Fruit fly (Drosophila melanogaster) whole organism, embryonic: Measurements from ENCODE around the gene CG1572.

Experiments used
- Abd-B ChIP-seq: fragments of 200-800 bp; sonication (Bioruptor generic); optimal IDR thresholded peaks from 2 replicates; lab custom pipeline; 2018; ENCODE audit warnings: missing biosample characterization, mild to moderate bottlenecking, missing genetic modification characterization, moderate library complexity
- Atf3 ChIP-seq: fragments of 200-800 bp; sonication (Bioruptor generic); optimal IDR thresholded peaks from 3 replicates; lab custom pipeline; 2016; ENCODE audit warnings: missing biosample characterization, missing genetic modification characterization
- Blimp-1 ChIP-seq: fragments of 200-800 bp; sonication (Bioruptor generic); optimal IDR thresholded peaks from 3 replicates; lab custom pipeline; 2018; ENCODE audit warnings: missing biosample characterization, missing genetic modification characterization, mild to moderate bottlenecking, moderate library complexity, missing genetic modification reagents
- CG10274 ChIP-seq: fragments of 200-800 bp; sonication (Bioruptor generic); optimal IDR thresholded peaks from 3 replicates; lab custom pipeline; 2017; ENCODE audit warnings: missing biosample characterization, mild to moderate bottlenecking, missing genetic modification characterization
- CG10959 ChIP-seq: fragments of 200-800 bp; sonication (Bioruptor generic); IDR thresholded peaks from 2 replicates; pipeline ENCODE4 v1.3.6; 2022; ENCODE audit warnings: missing biosample characterization, missing genetic modification characterization
- CG11093 ChIP-seq: fragments of 200-800 bp; sonication (Bioruptor generic); IDR thresholded peaks from 3 replicates; pipeline ENCODE4 v1.3.6; 2022; ENCODE audit warnings: missing biosample characterization, missing genetic modification characterization
- CG14050 ChIP-seq: fragments of 200-800 bp; sonication (Bioruptor generic); IDR thresholded peaks from 3 replicates; pipeline ENCODE4 v1.3.6; 2022; ENCODE audit warnings: missing biosample characterization, missing genetic modification characterization
- CG15601 ChIP-seq: fragments of 200-800 bp; sonication (Bioruptor generic); optimal IDR thresholded peaks from 3 replicates; lab custom pipeline; 2019; ENCODE audit warnings: missing biosample characterization, mild to moderate bottlenecking, missing genetic modification characterization, moderate library complexity
- CG16815 ChIP-seq: fragments of 200-800 bp; sonication (Bioruptor generic); optimal IDR thresholded peaks from 3 replicates; lab custom pipeline; 2017; ENCODE audit warnings: missing biosample characterization, mild to moderate bottlenecking, missing genetic modification characterization
- CG17385 ChIP-seq: fragments of 200-800 bp; sonication (Bioruptor generic); optimal IDR thresholded peaks from 3 replicates; lab custom pipeline; 2018; ENCODE audit warnings: missing biosample characterization, mild to moderate bottlenecking, missing genetic modification characterization
- CG1792 ChIP-seq: fragments of 200-800 bp; sonication (Bioruptor generic); optimal IDR thresholded peaks from 2 replicates; lab custom pipeline; 2016; ENCODE audit warnings: missing biosample characterization, missing genetic modification characterization
- CG18476 ChIP-seq: fragments of 200-800 bp; sonication (Bioruptor generic); optimal IDR thresholded peaks from 2 replicates; lab custom pipeline; 2016; ENCODE audit warnings: missing biosample characterization, mild to moderate bottlenecking, missing genetic modification characterization
- CG2120 ChIP-seq: fragments of 200-800 bp; sonication (Bioruptor generic); optimal IDR thresholded peaks from 3 replicates; lab custom pipeline; 2016; ENCODE audit warnings: missing biosample characterization, missing genetic modification characterization
- CG2129 ChIP-seq: fragments of 200-800 bp; sonication (Bioruptor generic); IDR thresholded peaks from 2 replicates; pipeline ENCODE4 v1.3.6; 2022; ENCODE audit warnings: missing biosample characterization, missing genetic modification characterization; ENCODE audit not compliant: partially characterized antibody
- CG2202 ChIP-seq: fragments of 200-800 bp; sonication (Bioruptor generic); optimal IDR thresholded peaks from 2 replicates; lab custom pipeline; 2018; ENCODE audit warnings: missing biosample characterization, mild to moderate bottlenecking, missing genetic modification characterization
- CG2678 ChIP-seq: fragments of 200-800 bp; sonication (Bioruptor generic); optimal IDR thresholded peaks from 3 replicates; lab custom pipeline; 2019; ENCODE audit warnings: missing biosample characterization, mild to moderate bottlenecking, missing genetic modification characterization, moderate library complexity
- CG31365 ChIP-seq: fragments of 200-800 bp; sonication (Bioruptor generic); optimal IDR thresholded peaks from 2 replicates; lab custom pipeline; 2018; ENCODE audit warnings: missing biosample characterization, mild to moderate bottlenecking, missing genetic modification characterization
- CG32767 ChIP-seq: fragments of 200-800 bp; sonication (Bioruptor generic); IDR thresholded peaks from 2 replicates; pipeline ENCODE4 v1.3.6; 2022; ENCODE audit warnings: missing biosample characterization, missing genetic modification characterization
- CG33213 ChIP-seq: fragments of 200-800 bp; sonication (Bioruptor generic); optimal IDR thresholded peaks from 3 replicates; lab custom pipeline; 2016; ENCODE audit warnings: missing biosample characterization, missing genetic modification characterization
- CG4730 ChIP-seq: fragments of 200-800 bp; sonication (Bioruptor generic); IDR thresholded peaks from 2 replicates; pipeline ENCODE4 v1.3.6; 2022; ENCODE audit warnings: missing biosample characterization, missing genetic modification characterization
- CG6683 ChIP-seq: fragments of 200-800 bp; sonication (Bioruptor generic); optimal IDR thresholded peaks from 2 replicates; lab custom pipeline; 2017; ENCODE audit warnings: missing biosample characterization, mild to moderate bottlenecking, missing genetic modification characterization, missing genetic modification reagents
- CG6854 ChIP-seq: fragments of 200-800 bp; sonication (Bioruptor generic); optimal IDR thresholded peaks from 3 replicates; lab custom pipeline; 2017; ENCODE audit warnings: missing biosample characterization, mild to moderate bottlenecking, missing genetic modification characterization
- CG8290 ChIP-seq, 3 experiments: fragments of 200-800 bp; sonication (Bioruptor generic); optimal IDR thresholded peaks; 2 replicates each; lab custom pipeline; 2016 to 2019; ENCODE audit warnings: missing biosample characterization in 3 of 3, missing genetic modification characterization in 3 of 3, mild to moderate bottlenecking in 2 of 3, moderate library complexity in 1 of 3
- CG8359 ChIP-seq: fragments of 200-800 bp; sonication (Bioruptor generic); optimal IDR thresholded peaks from 2 replicates; lab custom pipeline; 2017; ENCODE audit warnings: missing biosample characterization, mild to moderate bottlenecking, missing genetic modification characterization, borderline replicate concordance
- Dfd ChIP-seq, 2 experiments: fragments of >200 bp; optimal IDR thresholded peaks; 2 replicates each; lab custom pipeline; 2017; ENCODE audit warnings: missing biosample characterization in 2 of 2, missing genetic modification characterization in 2 of 2
- E2f2 ChIP-seq: fragments of 200-800 bp; sonication (Bioruptor generic); IDR thresholded peaks from 2 replicates; pipeline ENCODE4 v1.3.6; 2022; ENCODE audit warnings: missing biosample characterization, missing genetic modification characterization
- Ets97D ChIP-seq: fragments of 200-800 bp; sonication (Bioruptor generic); optimal IDR thresholded peaks from 3 replicates; lab custom pipeline; 2016; ENCODE audit warnings: missing biosample characterization, missing genetic modification characterization
- Gsc ChIP-seq: fragments of 200-800 bp; sonication (Bioruptor generic); IDR thresholded peaks from 2 replicates; pipeline ENCODE4 v1.3.6; 2022; ENCODE audit warnings: missing biosample characterization, missing genetic modification characterization
- Hmr ChIP-seq: fragments of 200-800 bp; sonication (Bioruptor generic); optimal IDR thresholded peaks from 3 replicates; lab custom pipeline; 2017; ENCODE audit warnings: mild to moderate bottlenecking, missing biosample characterization, missing genetic modification reagents, missing genetic modification characterization
- Hsf ChIP-seq: fragments of 200-800 bp; sonication (Bioruptor generic); optimal IDR thresholded peaks from 3 replicates; lab custom pipeline; 2016; ENCODE audit warnings: missing biosample characterization, missing genetic modification characterization
- Jarid2 ChIP-seq: fragments of 200-800 bp; sonication (Bioruptor generic); optimal IDR thresholded peaks from 3 replicates; lab custom pipeline; 2017; ENCODE audit warnings: mild to moderate bottlenecking, missing biosample characterization, missing genetic modification reagents, missing genetic modification characterization
- Lim3 ChIP-seq: fragments of 200-800 bp; sonication (Bioruptor generic); IDR thresholded peaks from 2 replicates; pipeline ENCODE4 v1.3.6; 2022; ENCODE audit warnings: missing biosample characterization, missing genetic modification characterization
- MBD-R2 ChIP-seq: fragments of 200-800 bp; sonication (Bioruptor generic); IDR thresholded peaks from 2 replicates; pipeline ENCODE4 v1.3.6; 2022; ENCODE audit warnings: missing biosample characterization, missing genetic modification characterization
- Med ChIP-seq: fragments of 200-800 bp; sonication (Bioruptor generic); peaks from one replicate; lab custom pipeline; 2016; ENCODE audit warnings: missing biosample characterization, missing genetic modification characterization, mild to moderate bottlenecking, inconsistent platforms, moderate library complexity
- Pdp1 ChIP-seq, 2 experiments: fragments of 200-800 bp; sonication (Bioruptor generic); optimal IDR thresholded peaks; 3 replicates each; lab custom pipeline; 2016; ENCODE audit warnings: missing biosample characterization in 2 of 2, missing genetic modification characterization in 2 of 2, mild to moderate bottlenecking in 1 of 2, moderate library complexity in 1 of 2
- Tbp ChIP-seq: fragments of >200 bp; optimal IDR thresholded peaks from 2 replicates; lab custom pipeline; 2018; ENCODE audit warnings: missing biosample characterization, missing genetic modification characterization
- ac ChIP-seq: fragments of 200-800 bp; sonication (Bioruptor generic); optimal IDR thresholded peaks from 3 replicates; lab custom pipeline; 2017; ENCODE audit warnings: missing biosample characterization, mild to moderate bottlenecking, missing genetic modification characterization
- bab2 ChIP-seq: fragments of 200-800 bp; sonication (Bioruptor generic); optimal IDR thresholded peaks from 2 replicates; lab custom pipeline; 2016; ENCODE audit warnings: missing biosample characterization, missing genetic modification characterization
- bigmax ChIP-seq: fragments of 200-800 bp; sonication (Bioruptor generic); optimal IDR thresholded peaks from 2 replicates; lab custom pipeline; 2018; ENCODE audit warnings: missing biosample characterization, mild to moderate bottlenecking, missing genetic modification characterization
- cad ChIP-seq: fragments of >200 bp; optimal IDR thresholded peaks from 2 replicates; lab custom pipeline; 2017; ENCODE audit warnings: missing biosample characterization, missing genetic modification characterization
- chif ChIP-seq, 2 experiments: fragments of 200-800 bp; sonication (Bioruptor generic); optimal IDR thresholded peaks; 3 replicates each; lab custom pipeline; 2016; ENCODE audit warnings: missing biosample characterization in 2 of 2, missing genetic modification characterization in 2 of 2
- ems ChIP-seq: fragments of 200-800 bp; sonication (Bioruptor generic); optimal IDR thresholded peaks from 3 replicates; lab custom pipeline; 2016; ENCODE audit warnings: missing biosample characterization, missing genetic modification characterization
- ewg ChIP-seq: fragments of 200-800 bp; sonication (Bioruptor generic); optimal IDR thresholded peaks from 3 replicates; lab custom pipeline; 2017; ENCODE audit warnings: mild to moderate bottlenecking, missing biosample characterization, missing genetic modification reagents, missing genetic modification characterization
- inv ChIP-seq: fragments of 200-800 bp; sonication (Bioruptor generic); IDR thresholded peaks from 2 replicates; pipeline ENCODE4 v1.3.6; 2022; ENCODE audit warnings: missing biosample characterization, missing genetic modification characterization; ENCODE audit not compliant: partially characterized antibody
- lilli ChIP-seq: fragments of 200-800 bp; sonication (Bioruptor generic); optimal IDR thresholded peaks from 3 replicates; lab custom pipeline; 2016; ENCODE audit warnings: missing biosample characterization, missing genetic modification characterization
- nerfin-2 ChIP-seq: fragments of 200-800 bp; sonication (Bioruptor generic); IDR thresholded peaks from 2 replicates; pipeline ENCODE4 v1.3.6; 2022; ENCODE audit warnings: missing biosample characterization, missing genetic modification characterization; ENCODE audit not compliant: partially characterized antibody
- pho ChIP-seq: fragments of 200-800 bp; sonication (Bioruptor generic); optimal IDR thresholded peaks from 2 replicates; lab custom pipeline; 2016; ENCODE audit warnings: missing biosample characterization, missing genetic modification characterization
- prd ChIP-seq, 3 experiments: fragments of >200 bp in 2 of 3; fragments of 200-800 bp in 1 of 3; sonication (Bioruptor generic) in 1 of 3; optimal IDR thresholded peaks in 2 of 3; IDR thresholded peaks in 1 of 3; 2 replicates in 2 of 3; 3 replicates in 1 of 3; pipeline versions ENCODE4 v1.3.6 to Lab custom; 2017 to 2022; ENCODE audit warnings: missing biosample characterization in 1 of 3, missing genetic modification characterization in 1 of 3
- scrt ChIP-seq: fragments of 200-800 bp; sonication (Bioruptor generic); optimal IDR thresholded peaks from 2 replicates; lab custom pipeline; 2018; ENCODE audit warnings: missing biosample characterization, mild to moderate bottlenecking, missing genetic modification characterization, moderate library complexity
- sna ChIP-seq: fragments of 200-800 bp; sonication (Bioruptor generic); IDR thresholded peaks from 2 replicates; pipeline ENCODE4 v1.3.6; 2022; ENCODE audit warnings: missing biosample characterization, missing genetic modification characterization; ENCODE audit not compliant: partially characterized antibody
- toy ChIP-seq: fragments of 200-800 bp; sonication (Bioruptor generic); IDR thresholded peaks from 2 replicates; pipeline ENCODE4 v1.3.6; 2022; ENCODE audit warnings: missing biosample characterization, missing genetic modification characterization
- zf30C ChIP-seq: fragments of 200-800 bp; sonication (Bioruptor generic); optimal IDR thresholded peaks from 3 replicates; lab custom pipeline; 2018; ENCODE audit warnings: missing biosample characterization, mild to moderate bottlenecking, missing genetic modification characterization

The CG1572 gene

DNA sequence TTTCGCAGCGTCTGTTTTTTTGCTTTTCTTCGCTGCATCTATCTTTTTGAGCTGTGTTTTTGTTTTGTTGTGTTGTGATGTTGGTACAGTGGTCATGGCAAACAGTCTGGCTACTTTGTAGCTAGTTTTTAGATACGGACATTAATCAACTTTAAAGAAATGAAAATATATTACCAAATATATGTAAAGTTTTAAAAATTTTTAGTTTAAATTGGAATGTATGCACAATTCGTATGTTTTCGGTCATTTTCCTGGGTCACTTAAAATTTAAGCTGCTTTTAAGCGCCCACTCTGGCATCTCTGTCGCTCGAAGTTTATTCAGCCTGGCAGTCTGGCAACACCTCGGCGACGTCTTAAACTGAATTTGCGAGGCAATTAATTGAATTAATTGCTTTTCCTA is 18.1 kb upstream of the CG1572 start, which contains the start of gene CG11695 (continued):
- no peak for TF ChIP-seq Lim3 (GFP tag; lab: Robert Waterston, UW)
- TF ChIP-seq ewg (GFP tag; lab: Kevin White, UChicago): peak; percentile 18
- TF ChIP-seq ac (GFP tag; lab: Kevin White, UChicago): no peak
- peak; percentile 22 for TF ChIP-seq Jarid2 (GFP tag; lab: Kevin White, UChicago)
- TF ChIP-seq CG18476: peak; percentile 27
- TF ChIP-seq Tbp: no peak
- TF ChIP-seq inv: no peak
- TF ChIP-seq bigmax (GFP tag; lab: Kevin White, UChicago): no peak
- peak; percentile 75 for TF ChIP-seq CG2678 (tag; lab: Kevin White, UChicago)
- TF ChIP-seq scrt (GFP tag; lab: Kevin White, UChicago): no peak
- peak; percentile 62 for TF ChIP-seq Hmr
- no peak for TF ChIP-seq Atf3 (GFP tag; lab: Kevin White, UChicago)
- TF ChIP-seq nerfin-2: no peak
- no peak for TF ChIP-seq CG11093 (GFP tag; lab: Robert Waterston, UW)
- TF ChIP-seq Dfd (GFP tag; optimal IDR thresholded peaks at IDR 0.05; lab: Kevin White, UChicago): no peak
- TF ChIP-seq CG4730 (GFP tag; lab: Robert Waterston, UW): no peak
- TF ChIP-seq CG15601 (tag; lab: Kevin White, UChicago): peak; percentile 44
- TF ChIP-seq CG6683: peak; percentile 14
- peak; percentile 40 for TF ChIP-seq bab2 (GFP tag; lab: Kevin White, UChicago)
- no peak for TF ChIP-seq CG2129 (GFP tag; lab: Robert Waterston, UW)
- TF ChIP-seq CG17385: peak; percentile 59
- no peak for TF ChIP-seq CG31365 (tag; lab: Kevin White, UChicago)
- TF ChIP-seq CG33213 (GFP tag; lab: Kevin White, UChicago): no peak
- no peak for TF ChIP-seq CG6854 (GFP tag; lab: Kevin White, UChicago)
- peak; percentile 19; the same call in 1 of the 2 replicates for TF ChIP-seq CG32767
- TF ChIP-seq ems (GFP tag; lab: Kevin White, UChicago): peak; percentile 25
- peak; percentile 35 for TF ChIP-seq pho (GFP tag; lab: Kevin White, UChicago)
- TF ChIP-seq Hsf: peak; percentile 67
- no peak for TF ChIP-seq Gsc (GFP tag; lab: Robert Waterston, UW)
- no peak for TF ChIP-seq toy (GFP tag; lab: Robert Waterston, UW)
- TF ChIP-seq CG2202: no peak
- TF ChIP-seq CG1792 (GFP tag; lab: Kevin White, UChicago): no peak
- no peak for TF ChIP-seq cad
- TF ChIP-seq sna (GFP tag; lab: Robert Waterston, UW): no peak
- TF ChIP-seq chif (GFP tag; optimal IDR thresholded peaks at IDR 0.05; lab: Kevin White, UChicago): peak; percentile 19 to 54
- TF ChIP-seq CG8359 (GFP tag; lab: Kevin White, UChicago): no peak
- TF ChIP-seq CG16815: peak; percentile 39
- TF ChIP-seq Blimp-1: peak; percentile 41
- peak; percentile 65 for TF ChIP-seq Abd-B (GFP tag; lab: Kevin White, UChicago)
- TF ChIP-seq, all 482 proteins: peak for 258

dm6 chrX:11573529-11573928 is 15.1 kb upstream of the CG1572 start, which contains the start of gene CG11696:
Gene CG11696 (plus strand): TSS chrX:11573731.
- TF ChIP-seq MBD-R2 (GFP tag; lab: Robert Waterston, UW) (peak; percentile 73; the same call in 1 of the 2 replicates), Ets97D (GFP tag; lab: Kevin White, UChicago) (no peak), prd (optimal IDR thresholded peaks at IDR 0.05; lab: Kevin White, UChicago) (no peak), prd (GFP tag; IDR thresholded peaks at IDR 0.05; lab: Robert Waterston, UW) (peak; percentile 9; the same call in 1 of the 3 replicates), CG8290 (GFP tag; optimal IDR thresholded peaks at IDR 0.05; lab: Kevin White, UChicago) (no peak), CG8290 (tag; optimal IDR thresholded peaks at IDR 0.05; lab: Kevin White, UChicago) (peak in 1 of 2 experiments; percentile 25), lilli (peak; percentile 3), CG2120 (GFP tag; lab: Kevin White, UChicago) (peak; percentile 10), E2f2 (GFP tag; lab: Robert Waterston, UW) (no peak), Med (GFP tag; lab: Kevin White, UChicago) (peak; percentile 52), Pdp1 (GFP tag; optimal IDR thresholded peaks at IDR 0.05; lab: Kevin White, UChicago) (peak in 1 of 2 experiments; percentile 57), zf30C (no peak), CG10274 (GFP tag; lab: Kevin White, UChicago) (no peak), CG14050 (GFP tag; lab: Robert Waterston, UW) (no peak), CG10959 (no peak)
